Fruit fly (Drosophila melanogaster) whole organism, embryonic: ENCODE measurements around the gene STUB1.

Experiments
- Abd-B ChIP-seq: fragments of 200-800 bp; sonication (Bioruptor generic); optimal IDR thresholded peaks from 2 replicates; lab custom pipeline; 2018; ENCODE audit warnings: missing biosample characterization, mild to moderate bottlenecking, missing genetic modification characterization, moderate library complexity
- Bteb2 ChIP-seq: fragments of 200-800 bp; sonication (Bioruptor generic); optimal IDR thresholded peaks from 2 replicates; lab custom pipeline; 2016; ENCODE audit warnings: missing biosample characterization, missing genetic modification characterization
- CG11723 ChIP-seq: fragments of 200-800 bp; sonication (Bioruptor generic); optimal IDR thresholded peaks from 2 replicates; lab custom pipeline; 2017; ENCODE audit warnings: missing biosample characterization, mild to moderate bottlenecking, missing genetic modification characterization
- CG12299 ChIP-seq: fragments of 200-800 bp; sonication (Bioruptor generic); optimal IDR thresholded peaks from 2 replicates; lab custom pipeline; 2018; ENCODE audit warnings: missing biosample characterization, mild to moderate bottlenecking, missing genetic modification characterization
- CG13775 ChIP-seq: fragments of 200-800 bp; sonication (Bioruptor generic); optimal IDR thresholded peaks from 3 replicates; lab custom pipeline; 2017; ENCODE audit warnings: missing biosample characterization, mild to moderate bottlenecking, missing genetic modification characterization
- CG14710 ChIP-seq: fragments of 200-800 bp; sonication (Bioruptor generic); optimal IDR thresholded peaks from 3 replicates; lab custom pipeline; 2019; ENCODE audit warnings: missing biosample characterization, mild to moderate bottlenecking, missing genetic modification characterization, moderate library complexity
- CG1603 ChIP-seq: fragments of 200-800 bp; sonication (Bioruptor generic); optimal IDR thresholded peaks from 2 replicates; lab custom pipeline; 2019; ENCODE audit warnings: missing biosample characterization, mild to moderate bottlenecking, missing genetic modification characterization, moderate library complexity
- CG18262 ChIP-seq: fragments of 200-800 bp; optimal IDR thresholded peaks from 3 replicates; lab custom pipeline; 2019; ENCODE audit warnings: missing biosample characterization, mild to moderate bottlenecking, missing genetic modification characterization, moderate library complexity
- CG2712 ChIP-seq: fragments of 200-800 bp; optimal IDR thresholded peaks from 3 replicates; lab custom pipeline; 2019; ENCODE audit warnings: missing biosample characterization, mild to moderate bottlenecking, missing genetic modification characterization, moderate library complexity
- CG3065 ChIP-seq: fragments of 200-800 bp; sonication (Bioruptor generic); optimal IDR thresholded peaks from 2 replicates; lab custom pipeline; 2016; ENCODE audit warnings: missing biosample characterization, missing genetic modification characterization
- CG32532 ChIP-seq: fragments of 200-800 bp; sonication (Bioruptor generic); IDR thresholded peaks from 2 replicates; pipeline ENCODE4 v1.3.6; 2022; ENCODE audit warnings: missing biosample characterization, missing genetic modification characterization
- CG3281 ChIP-seq: fragments of 200-800 bp; sonication (Bioruptor generic); optimal IDR thresholded peaks from 3 replicates; lab custom pipeline; 2017; ENCODE audit warnings: missing biosample characterization, mild to moderate bottlenecking, missing genetic modification characterization
- CG4617 ChIP-seq: fragments of 200-800 bp; sonication (Bioruptor generic); optimal IDR thresholded peaks from 3 replicates; lab custom pipeline; 2016; ENCODE audit warnings: missing biosample characterization, missing genetic modification characterization, borderline replicate concordance
- CG8924 ChIP-seq: fragments of 200-800 bp; optimal IDR thresholded peaks from 3 replicates; lab custom pipeline; 2019; ENCODE audit warnings: missing biosample characterization, mild to moderate bottlenecking, missing genetic modification characterization, moderate library complexity
- CrebB ChIP-seq: fragments of 200-800 bp; sonication (Bioruptor generic); optimal IDR thresholded peaks from 3 replicates; lab custom pipeline; 2018; ENCODE audit warnings: missing biosample characterization, mild to moderate bottlenecking, missing genetic modification characterization
- Deaf1 ChIP-seq: fragments of 200-800 bp; optimal IDR thresholded peaks from 3 replicates; lab custom pipeline; 2019; ENCODE audit warnings: missing biosample characterization, mild to moderate bottlenecking, missing genetic modification characterization, moderate library complexity
- Doc2 ChIP-seq: fragments of 200-800 bp; sonication (Bioruptor generic); IDR thresholded peaks from 2 replicates; pipeline ENCODE4 v1.3.6; 2022; ENCODE audit warnings: missing biosample characterization, missing genetic modification characterization
- Dp ChIP-seq: fragments of 200-800 bp; sonication (Bioruptor generic); optimal IDR thresholded peaks from 2 replicates; lab custom pipeline; 2018; ENCODE audit warnings: missing biosample characterization, mild to moderate bottlenecking, missing genetic modification characterization, moderate library complexity
- Dref ChIP-seq: fragments of 200-800 bp; sonication (Bioruptor generic); IDR thresholded peaks from 2 replicates; pipeline ENCODE4 v1.3.6; 2022; ENCODE audit warnings: missing biosample characterization, missing genetic modification characterization
- Fer3 ChIP-seq: fragments of 200-800 bp; sonication (Bioruptor generic); optimal IDR thresholded peaks from 2 replicates; lab custom pipeline; 2018; ENCODE audit warnings: missing biosample characterization, mild to moderate bottlenecking, missing genetic modification characterization, moderate library complexity
- Hand ChIP-seq: fragments of 200-800 bp; sonication (Bioruptor generic); optimal IDR thresholded peaks from 2 replicates; lab custom pipeline; 2017; ENCODE audit warnings: mild to moderate bottlenecking, missing biosample characterization, missing genetic modification reagents, missing genetic modification characterization
- MBD-R2 ChIP-seq: fragments of 200-800 bp; sonication (Bioruptor generic); IDR thresholded peaks from 2 replicates; pipeline ENCODE4 v1.3.6; 2022; ENCODE audit warnings: missing biosample characterization, missing genetic modification characterization
- Med ChIP-seq: fragments of 200-800 bp; sonication (Bioruptor generic); peaks from one replicate; lab custom pipeline; 2016; ENCODE audit warnings: missing biosample characterization, missing genetic modification characterization, mild to moderate bottlenecking, inconsistent platforms, moderate library complexity
- Meics ChIP-seq: fragments of 200-800 bp; sonication (Bioruptor generic); optimal IDR thresholded peaks from 2 replicates; lab custom pipeline; 2017; ENCODE audit warnings: missing biosample characterization, mild to moderate bottlenecking, missing genetic modification characterization
- NFAT ChIP-seq: fragments of 200-800 bp; sonication (Bioruptor generic); IDR thresholded peaks from 2 replicates; pipeline ENCODE4 v1.3.6; 2022; ENCODE audit warnings: missing biosample characterization, missing genetic modification characterization
- Rfx ChIP-seq: fragments of 200-800 bp; sonication (Bioruptor generic); IDR thresholded peaks from 2 replicates; pipeline ENCODE4 v1.3.6; 2022; ENCODE audit warnings: missing biosample characterization, missing genetic modification characterization
- Sry-β ChIP-seq: fragments of 200-800 bp; sonication (Bioruptor generic); optimal IDR thresholded peaks from 2 replicates; lab custom pipeline; 2018; ENCODE audit warnings: missing biosample characterization, mild to moderate bottlenecking, missing genetic modification characterization, moderate library complexity
- Tbp ChIP-seq: fragments of >200 bp; optimal IDR thresholded peaks from 2 replicates; lab custom pipeline; 2018; ENCODE audit warnings: missing biosample characterization, missing genetic modification characterization
- bab2 ChIP-seq: fragments of 200-800 bp; sonication (Bioruptor generic); optimal IDR thresholded peaks from 2 replicates; lab custom pipeline; 2016; ENCODE audit warnings: missing biosample characterization, missing genetic modification characterization
- bowl ChIP-seq: fragments of 200-800 bp; sonication (Bioruptor generic); IDR thresholded peaks from 2 replicates; pipeline ENCODE4 v1.3.6; 2022; ENCODE audit warnings: missing biosample characterization, missing genetic modification characterization
- cad ChIP-seq: fragments of >200 bp; optimal IDR thresholded peaks from 2 replicates; lab custom pipeline; 2017; ENCODE audit warnings: missing biosample characterization, missing genetic modification characterization
- cas ChIP-seq: fragments of 200-800 bp; sonication (Bioruptor generic); IDR thresholded peaks from 2 replicates; pipeline ENCODE4 v1.3.6; 2022; ENCODE audit warnings: missing biosample characterization, missing genetic modification characterization
- ewg ChIP-seq: fragments of 200-800 bp; sonication (Bioruptor generic); optimal IDR thresholded peaks from 3 replicates; lab custom pipeline; 2017; ENCODE audit warnings: mild to moderate bottlenecking, missing biosample characterization, missing genetic modification reagents, missing genetic modification characterization
- exex ChIP-seq: fragments of 200-800 bp; sonication (Bioruptor generic); optimal IDR thresholded peaks from 4 replicates; lab custom pipeline; 2018; ENCODE audit warnings: missing biosample characterization, mild to moderate bottlenecking, missing genetic modification characterization, moderate library complexity
- fd64A ChIP-seq: fragments of 200-800 bp; sonication (Bioruptor generic); optimal IDR thresholded peaks from 3 replicates; lab custom pipeline; 2018; ENCODE audit warnings: missing biosample characterization, mild to moderate bottlenecking, missing genetic modification characterization
- gfzf ChIP-seq: fragments of 200-800 bp; sonication (Bioruptor generic); optimal IDR thresholded peaks from 2 replicates; lab custom pipeline; 2016; ENCODE audit warnings: missing biosample characterization, mild to moderate bottlenecking, missing genetic modification characterization, moderate library complexity
- hb ChIP-seq: fragments of 200-800 bp; sonication (Bioruptor generic); IDR thresholded peaks from 3 replicates; pipeline ENCODE4 v1.3.6; 2022; ENCODE audit warnings: missing biosample characterization, missing genetic modification characterization; ENCODE audit not compliant: partially characterized antibody
- lola ChIP-seq, 3 experiments: fragments of >200 bp in 2 of 3; fragments of 200-800 bp in 1 of 3; sonication (Bioruptor generic) in 1 of 3; optimal IDR thresholded peaks; 2 replicates each; lab custom pipeline; 2017 to 2019; ENCODE audit warnings: missing biosample characterization in 3 of 3, missing genetic modification characterization in 3 of 3, mild to moderate bottlenecking in 1 of 3, moderate library complexity in 1 of 3
- nmo ChIP-seq: fragments of 200-800 bp; sonication (Bioruptor generic); optimal IDR thresholded peaks from 2 replicates; lab custom pipeline; 2018; ENCODE audit warnings: missing biosample characterization, mild to moderate bottlenecking, missing genetic modification characterization, moderate library complexity
- pho ChIP-seq: fragments of 200-800 bp; sonication (Bioruptor generic); optimal IDR thresholded peaks from 2 replicates; lab custom pipeline; 2016; ENCODE audit warnings: missing biosample characterization, missing genetic modification characterization
- phol ChIP-seq: fragments of 200-800 bp; sonication (Bioruptor generic); optimal IDR thresholded peaks from 3 replicates; lab custom pipeline; 2018; ENCODE audit warnings: missing biosample characterization, mild to moderate bottlenecking, missing genetic modification characterization, moderate library complexity
- sens ChIP-seq: fragments of 200-800 bp; sonication (Bioruptor generic); peaks from one replicate; lab custom pipeline; 2016; ENCODE audit warnings: missing biosample characterization, missing genetic modification characterization
- sens-2 ChIP-seq: fragments of 200-800 bp; sonication (Bioruptor generic); IDR thresholded peaks from 2 replicates; pipeline ENCODE4 v1.3.6; 2022; ENCODE audit warnings: missing biosample characterization, missing genetic modification characterization
- seq ChIP-seq: fragments of 200-800 bp; sonication (Bioruptor generic); IDR thresholded peaks from 2 replicates; pipeline ENCODE4 v1.3.6; 2022; ENCODE audit warnings: missing biosample characterization, missing genetic modification characterization
- slbo ChIP-seq: fragments of 200-800 bp; sonication (Bioruptor generic); IDR thresholded peaks from 2 replicates; pipeline ENCODE4 v1.3.6; 2022; ENCODE audit warnings: missing biosample characterization, missing genetic modification characterization
- tio ChIP-seq: fragments of 200-800 bp; sonication (Bioruptor generic); optimal IDR thresholded peaks from 2 replicates; lab custom pipeline; 2017; ENCODE audit warnings: missing biosample characterization, missing genetic modification characterization, inconsistent platforms
- trem ChIP-seq: fragments of 200-800 bp; optimal IDR thresholded peaks from 3 replicates; lab custom pipeline; 2019; ENCODE audit warnings: missing biosample characterization, mild to moderate bottlenecking, missing genetic modification characterization, moderate library complexity
- wek ChIP-seq: fragments of 200-800 bp; sonication (Bioruptor generic); optimal IDR thresholded peaks from 3 replicates; lab custom pipeline; 2018; ENCODE audit warnings: missing biosample characterization, mild to moderate bottlenecking, missing genetic modification characterization, moderate library complexity
- zfh1 ChIP-seq: fragments of 200-800 bp; sonication (Bioruptor generic); IDR thresholded peaks from 3 replicates; pipeline ENCODE4 v1.3.6; 2022; ENCODE audit warnings: missing biosample characterization, missing genetic modification characterization

The STUB1 gene

dm6 chr2L:10422643-10423606 lies 14.4 kb upstream of the STUB1 start, which contains the start of the genes pie and Wdfy2 (continued):
- TF ChIP-seq lola (GFP tag; optimal IDR thresholded peaks at IDR 0.05; lab: Kevin White, UChicago) (peak in 2 of 3 experiments; percentile 14 to 94), Sry-β (peak; percentile 36), trem (tag; lab: Kevin White, UChicago) (peak; percentile 4), bowl (GFP tag; lab: Robert Waterston, UW) (no peak), gfzf (peak; percentile 26), Meics (GFP tag; lab: Kevin White, UChicago) (no peak), CG32532 (GFP tag; lab: Robert Waterston, UW) (no peak), nmo (GFP tag; lab: Kevin White, UChicago) (peak; percentile 29), zfh1 (GFP tag; lab: Robert Waterston, UW) (no peak), fd64A (no peak), Bteb2 (GFP tag; lab: Kevin White, UChicago) (no peak), slbo (0 out of 2 replicates have a peak, but pooled peaks have one; percentile 22), tio (GFP tag; lab: Kevin White, UChicago) (no peak), Hand (no peak), CG18262 (tag; lab: Kevin White, UChicago) (peak; percentile 31), CG12299 (tag; lab: Kevin White, UChicago) (no peak), CG14710 (tag; lab: Kevin White, UChicago) (peak; percentile 39), Dref (GFP tag; lab: Robert Waterston, UW) (peak; percentile 47), Med (GFP tag; lab: Kevin White, UChicago) (peak; percentile 65), ewg (GFP tag; lab: Kevin White, UChicago) (no peak), CG1603 (tag; lab: Kevin White, UChicago) (peak; percentile 99), bab2 (GFP tag; lab: Kevin White, UChicago) (no peak), NFAT (no peak), CG3065 (GFP tag; lab: Kevin White, UChicago) (no peak), sens-2 (GFP tag; lab: Robert Waterston, UW) (no peak), CG2712 (peak; percentile 21), Dp (GFP tag; lab: Kevin White, UChicago) (peak; percentile 73), cas (GFP tag; lab: Robert Waterston, UW) (no peak), Abd-B (GFP tag; lab: Kevin White, UChicago) (peak; percentile 50), CG4617 (GFP tag; lab: Kevin White, UChicago) (peak; percentile 29), Fer3 (tag; lab: Kevin White, UChicago) (no peak), Tbp (GFP tag; lab: Kevin White, UChicago) (no peak), CG11723 (peak; percentile 74), CG13775 (GFP tag; lab: Kevin White, UChicago) (no peak), exex (tag; lab: Kevin White, UChicago) (no peak), seq (GFP tag; lab: Robert Waterston, UW) (no peak), Rfx (GFP tag; lab: Robert Waterston, UW) (0 out of 2 replicates have a peak, but pooled peaks have one; percentile 13), sens (GFP tag; lab: Kevin White, UChicago) (no peak), Deaf1 (tag; lab: Kevin White, UChicago) (no peak), pho (no peak), MBD-R2 (GFP tag; lab: Robert Waterston, UW) (peak; percentile 40; the same call in 1 of the 2 replicates), wek (GFP tag; lab: Kevin White, UChicago) (no peak), Doc2 (GFP tag; lab: Robert Waterston, UW) (no peak), CG3281 (GFP tag; lab: Kevin White, UChicago) (no peak), cad (GFP tag; lab: Kevin White, UChicago) (no peak), phol (tag; lab: Kevin White, UChicago) (peak; percentile 39), CrebB (tag; lab: Kevin White, UChicago) (no peak), hb (GFP tag; lab: Robert Waterston, UW) (no peak), CG8924 (tag; lab: Kevin White, UChicago) (peak; percentile 10)
